Worm (Caenorhabditis elegans) whole organism, young adult: Measurements from ENCODE around the gene srg-23.

Source experiments
- F52B5.7 ChIP-seq: sonication (generic microtip); optimal IDR thresholded peaks from 2 replicates; lab custom pipeline; 2016; ENCODE audit warnings: mild to moderate bottlenecking, missing genetic modification characterization, missing compliant biosample characterization
- T26A5.8 ChIP-seq: sonication (generic microtip); optimal IDR thresholded peaks from 2 replicates; lab custom pipeline; 2016; ENCODE audit warnings: missing genetic modification characterization, missing compliant biosample characterization
- efl-1 ChIP-seq: fragments of 150-350 bp; optimal IDR thresholded peaks from 2 replicates; lab custom pipeline; 2014; ENCODE audit warnings: missing biosample characterization, missing genetic modification reagents, missing genetic modification characterization
- hlh-12 ChIP-seq: sonication (generic microtip); optimal IDR thresholded peaks from 2 replicates; lab custom pipeline; 2016; ENCODE audit warnings: missing genetic modification characterization, missing compliant biosample characterization
- hmg-1.2 ChIP-seq: fragments of 200-800 bp; sonication (Bioruptor generic); IDR thresholded peaks from 2 replicates; pipeline ENCODE4 v1.3.6; 2022; ENCODE audit warnings: missing genetic modification reagents, missing genetic modification characterization, missing compliant biosample characterization
- lag-1 ChIP-seq: fragments of 200-800 bp; sonication (Bioruptor generic); IDR thresholded peaks from 2 replicates; pipeline ENCODE4 v1.3.6; 2022; ENCODE audit warnings: missing genetic modification reagents, missing genetic modification characterization, missing compliant biosample characterization
- mes-4 ChIP-seq: sonication (generic microtip); optimal IDR thresholded peaks from 2 replicates; lab custom pipeline; 2016; ENCODE audit warnings: missing genotype, missing genetic modification characterization, missing compliant biosample characterization
- nhr-120 ChIP-seq: fragments of 200-800 bp; sonication (Bioruptor generic); IDR thresholded peaks from 2 replicates; pipeline ENCODE4 v1.3.6; 2022; ENCODE audit warnings: missing genetic modification characterization, missing compliant biosample characterization
- rcor-1 ChIP-seq: fragments of 200-800 bp; sonication (Bioruptor generic); IDR thresholded peaks from 2 replicates; pipeline ENCODE4 v1.3.6; 2022; ENCODE audit warnings: missing genetic modification reagents, missing genetic modification characterization, missing compliant biosample characterization
- unc-62 ChIP-seq: fragments of 150-350 bp; optimal IDR thresholded peaks from 2 replicates; lab custom pipeline; 2014; ENCODE audit warnings: missing biosample characterization, missing genetic modification reagents, missing genetic modification characterization
- ztf-26 ChIP-seq: sonication (generic microtip); optimal IDR thresholded peaks from 2 replicates; lab custom pipeline; 2017; ENCODE audit warnings: missing genetic modification characterization, missing compliant biosample characterization

ce11 chrII:3045422-3045821 lies 50.5 kb downstream of the srg-23 start:
- TF ChIP-seq lag-1 (no peak), rcor-1 (GFP tag; lab: Robert Waterston, UW) (no peak), T26A5.8 (tag; lab: Kevin White, UChicago) (no peak), hmg-1.2 (GFP tag; lab: Robert Waterston, UW) (no peak), nhr-120 (GFP tag; lab: Robert Waterston, UW) (no peak), hlh-12 (tag; lab: Kevin White, UChicago) (no peak), F52B5.7 (tag; lab: Kevin White, UChicago) (no peak), efl-1 (no peak), mes-4 (tag; lab: Kevin White, UChicago) (no peak), ztf-26 (tag; lab: Kevin White, UChicago) (no peak), unc-62 (no peak)
